Worm (Caenorhabditis elegans): Measurements from ENCODE around the gene ogdh-1.

ogdh-1 gene

DNA sequence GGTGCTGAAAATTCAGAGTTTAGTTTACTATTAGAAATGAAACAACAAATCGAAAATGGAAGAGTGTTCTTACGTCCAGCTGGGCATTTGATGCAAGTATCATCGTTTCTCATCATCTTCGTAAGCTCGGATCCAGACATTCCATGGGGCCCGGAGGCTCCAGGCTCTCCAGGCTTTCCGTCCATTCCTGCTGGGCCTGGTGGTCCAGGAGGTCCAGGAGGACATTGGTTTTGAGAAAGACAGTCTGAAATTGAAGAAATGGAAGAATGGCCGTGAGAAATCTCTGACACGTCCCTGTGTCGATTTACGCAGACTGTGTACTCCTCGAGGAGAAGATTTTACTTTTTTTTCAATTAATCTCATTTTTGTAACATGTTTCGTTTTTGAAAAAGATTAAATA is 47.4 kb downstream of the ogdh-1 start:
- TF ChIP-seq Y48G9A.11 (GFP tag; IDR thresholded peaks at IDR 0.05) = no peak
- peak; percentile 53; the same call in 1 of the 2 replicates for TF ChIP-seq T26A8.4 (GFP tag; IDR thresholded peaks at IDR 0.05)

DNA sequence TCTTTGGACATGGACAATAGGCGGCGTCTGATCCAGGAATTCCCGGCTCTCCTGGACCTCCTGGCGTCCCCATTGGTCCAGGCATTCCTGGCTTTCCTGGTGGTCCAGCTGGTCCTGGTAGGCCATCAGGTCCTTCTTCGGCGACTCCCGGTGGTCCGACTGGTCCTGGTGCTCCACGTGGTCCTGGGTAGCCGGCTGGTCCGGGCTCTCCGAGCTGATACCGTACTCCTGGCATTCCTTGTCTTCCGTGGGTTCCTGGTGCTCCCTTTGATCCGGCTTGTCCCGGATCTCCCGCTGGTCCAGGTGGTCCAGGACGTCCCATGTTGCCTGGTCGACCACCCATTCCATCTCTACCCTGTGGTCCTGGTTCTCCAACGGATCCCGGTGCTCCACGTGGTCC is 47.8 kb downstream of the ogdh-1 start:
- no peak for TF ChIP-seq Y48G9A.11 (GFP tag; IDR thresholded peaks at IDR 0.05)
- no peak for TF ChIP-seq dmd-9 (GFP tag; IDR thresholded peaks at IDR 0.05)
- no peak for TF ChIP-seq unc-130 (GFP tag; optimal IDR thresholded peaks at IDR 0.05)
- TF ChIP-seq fkh-10 (GFP tag; optimal IDR thresholded peaks at IDR 0.05) = no peak
- no peak for TF ChIP-seq saeg-2 (GFP tag; IDR thresholded peaks at IDR 0.05)
- TF ChIP-seq nhr-28 (tag; optimal IDR thresholded peaks at IDR 0.05) = no peak
- TF ChIP-seq ceh-62 (tag; optimal IDR thresholded peaks at IDR 0.05) = no peak
- no peak for TF ChIP-seq mep-1 (tag; optimal IDR thresholded peaks at IDR 0.05)
- no peak for TF ChIP-seq ztf-7 (tag; optimal IDR thresholded peaks at IDR 0.05)
- TF ChIP-seq ztf-11 (tag; optimal IDR thresholded peaks at IDR 0.05) = no peak
- TF ChIP-seq snpc-1.2 (GFP tag; IDR thresholded peaks at IDR 0.05) = no peak
- TF ChIP-seq lim-7 (GFP tag; IDR thresholded peaks at IDR 0.05) = 0 out of 2 replicates have a peak, but pooled peaks have one; percentile 38
- 0 out of 2 replicates have a peak, but pooled peaks have one; percentile 16 for TF ChIP-seq F44E2.7 (GFP tag; IDR thresholded peaks at IDR 0.05)
- no peak for TF ChIP-seq Y105C5A.15 (GFP tag; IDR thresholded peaks at IDR 0.05)
- 0 out of 2 replicates have a peak, but pooled peaks have one; percentile 45 for TF ChIP-seq F26F4.8 (GFP tag; conservative IDR thresholded peaks at IDR 0.05)
- TF ChIP-seq ceh-32 (tag; optimal IDR thresholded peaks at IDR 0.05; ENCODE audit: poor library complexity) = no peak
- TF ChIP-seq nhr-76 (tag; optimal IDR thresholded peaks at IDR 0.05) = no peak
- no peak for TF ChIP-seq egl-27 (tag; optimal IDR thresholded peaks at IDR 0.05)
- no peak for TF ChIP-seq dmd-6 (GFP tag; IDR thresholded peaks at IDR 0.05)
- 0 out of 4 replicates have a peak, but pooled peaks of 1 of the 2 experiments have one; percentile 66 for TF ChIP-seq madf-5 (GFP tag; IDR thresholded peaks at IDR 0.05)
- TF ChIP-seq arid-1 (GFP tag; conservative IDR thresholded peaks at IDR 0.05) = no peak
- TF ChIP-seq mxl-3 (GFP tag; optimal IDR thresholded peaks at IDR 0.05) = no peak
- TF ChIP-seq attf-4 (tag; optimal IDR thresholded peaks at IDR 0.05) = no peak
- TF ChIP-seq mes-2 (tag; optimal IDR thresholded peaks at IDR 0.05; ENCODE audit: poor library complexity, severe bottlenecking) = no peak
- TF ChIP-seq set-16 (GFP tag; IDR thresholded peaks at IDR 0.05) = peak; percentile 98
- TF ChIP-seq zip-2 (tag; optimal IDR thresholded peaks at IDR 0.05) = no peak
- TF ChIP-seq mxl-2 (GFP tag; conservative IDR thresholded peaks at IDR 0.05) = no peak

DNA sequence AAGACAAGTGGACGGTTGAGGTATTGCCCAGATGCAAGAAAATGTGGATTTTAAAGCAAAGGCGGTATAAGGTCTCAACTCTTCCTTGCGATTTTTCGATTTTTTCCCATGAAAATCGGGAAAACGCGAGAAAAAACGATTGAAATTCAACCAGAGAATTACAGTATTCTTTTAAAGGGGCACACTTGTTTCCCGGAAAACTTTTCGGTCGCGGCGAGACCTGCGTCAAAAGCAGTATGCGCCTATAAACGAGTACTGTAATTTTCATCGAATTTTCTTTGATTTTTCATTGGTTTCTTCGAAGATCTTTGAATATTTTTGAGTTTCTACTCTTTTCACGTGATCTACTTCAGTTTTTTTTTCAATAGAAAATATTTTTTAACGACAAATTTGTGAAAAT is 50.1 kb downstream of the ogdh-1 start:
- TF ChIP-seq nhr-42 (GFP tag; IDR thresholded peaks at IDR 0.05) (no peak), ztf-7 (tag; optimal IDR thresholded peaks at IDR 0.05) (no peak), ceh-20 (GFP tag; IDR thresholded peaks at IDR 0.05) (no peak), mes-2 (tag; optimal IDR thresholded peaks at IDR 0.05; ENCODE audit: poor library complexity, severe bottlenecking) (peak; percentile 41), ceh-32 (tag; optimal IDR thresholded peaks at IDR 0.05; ENCODE audit: poor library complexity) (no peak), nhr-11 (tag; optimal IDR thresholded peaks at IDR 0.05) (no peak), F49E8.2 (tag; optimal IDR thresholded peaks at IDR 0.05; ENCODE audit: borderline replicate concordance) (peak; percentile 75), daf-8 (GFP tag; IDR thresholded peaks at IDR 0.05) (no peak), duxl-1 (tag; optimal IDR thresholded peaks at IDR 0.05; ENCODE audit: poor library complexity) (no peak), snpc-1.2 (GFP tag; IDR thresholded peaks at IDR 0.05) (peak; percentile 80), lin-39 (tag; optimal IDR thresholded peaks at IDR 0.05) (no peak), mdl-1 (tag; optimal IDR thresholded peaks at IDR 0.05) (no peak), aha-1 (tag) (no peak), fos-1 (tag; optimal IDR thresholded peaks at IDR 0.05) (no peak), daf-16 (GFP tag; optimal IDR thresholded peaks at IDR 0.05) (no peak), daf-16 (tag; optimal IDR thresholded peaks at IDR 0.05) (no peak), ZK546.5 (tag; optimal IDR thresholded peaks at IDR 0.05) (no peak), lir-3 (tag; optimal IDR thresholded peaks at IDR 0.05) (no peak), lsy-2 (tag; optimal IDR thresholded peaks at IDR 0.05) (no peak), lin-38 (GFP tag; IDR thresholded peaks at IDR 0.05) (peak; percentile 46; the same call in 1 of the 2 replicates), hlh-30 (tag; optimal IDR thresholded peaks at IDR 0.05; ENCODE audit: insufficient read depth) (no peak), spr-3 (GFP tag; optimal IDR thresholded peaks at IDR 0.05) (no peak), madf-9 (GFP tag; conservative IDR thresholded peaks at IDR 0.05) (no peak), lin-13 (GFP tag; optimal IDR thresholded peaks at IDR 0.05) (no peak), zfp-3 (GFP tag; conservative IDR thresholded peaks at IDR 0.05) (no peak), F26F4.8 (GFP tag; conservative IDR thresholded peaks at IDR 0.05) (no peak), nhr-102 (tag; optimal IDR thresholded peaks at IDR 0.05) (no peak)

Measured in whole organism, L4 larva.